Fruit fly (Drosophila melanogaster): ENCODE data around the gene Gr5a.

DNA sequence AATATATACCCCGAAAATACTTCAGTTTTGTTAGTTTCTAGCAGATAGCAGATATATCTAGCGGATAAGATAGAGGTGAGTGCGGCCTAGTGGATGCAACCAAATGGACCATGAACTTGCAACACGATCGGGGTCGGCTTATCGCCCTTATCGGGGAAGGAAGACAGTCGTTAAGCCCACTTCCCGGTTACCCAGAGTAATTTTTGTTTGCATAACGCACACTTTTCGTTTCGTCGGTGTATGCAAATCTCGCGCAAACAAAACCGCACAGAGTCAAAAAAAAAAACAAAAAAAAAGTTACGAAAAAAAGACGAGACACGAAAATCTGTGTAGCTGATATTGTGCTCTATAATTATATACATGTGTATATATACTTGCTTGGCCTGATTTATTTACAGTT, 32.5 kb downstream of the Gr5a start:
- no peak for TF ChIP-seq CG7368 (GFP tag; optimal IDR thresholded peaks at IDR 0.05)
- TF ChIP-seq Met (GFP tag; optimal IDR thresholded peaks at IDR 0.05): no peak
- no peak for TF ChIP-seq Sox102F (GFP tag; optimal IDR thresholded peaks at IDR 0.05)
- no peak for TF ChIP-seq CG15336 (GFP tag; IDR thresholded peaks at IDR 0.05)
- TF ChIP-seq Ets96B (tag; optimal IDR thresholded peaks at IDR 0.05): no peak
- no peak for TF ChIP-seq Gug (GFP tag; IDR thresholded peaks at IDR 0.05)
